Worm (Caenorhabditis elegans) whole organism, early embryonic: Measurements from ENCODE around the gene R02F2.5.

Experiments used
- B0310.2 ChIP-seq: sonication (generic microtip); optimal IDR thresholded peaks from 2 replicates; lab custom pipeline; 2016; ENCODE audit warnings: mild to moderate bottlenecking, missing genetic modification characterization, missing compliant biosample characterization
- F13C5.2 ChIP-seq: sonication (generic microtip); optimal IDR thresholded peaks from 2 replicates; lab custom pipeline; 2017; ENCODE audit warnings: mild to moderate bottlenecking, missing genetic modification characterization, inconsistent platforms, missing compliant biosample characterization
- aly-1 ChIP-seq: sonication (generic microtip); optimal IDR thresholded peaks from 2 replicates; lab custom pipeline; 2016; ENCODE audit warnings: missing genetic modification characterization, missing compliant biosample characterization
- ama-1 ChIP-seq: fragments of 150-350 bp; optimal IDR thresholded peaks from 2 replicates; lab custom pipeline; 2014
- ceh-36 ChIP-seq: sonication (generic microtip); optimal IDR thresholded peaks from 2 replicates; lab custom pipeline; 2016; ENCODE audit warnings: missing genetic modification characterization, inconsistent platforms, missing compliant biosample characterization
- flt-1 ChIP-seq: fragments of 200-800 bp; sonication (Bioruptor generic); IDR thresholded peaks from 2 replicates; pipeline ENCODE4 v1.3.6; 2022; ENCODE audit warnings: missing genetic modification characterization, missing compliant biosample characterization
- hmbx-1 ChIP-seq: sonication (generic microtip); optimal IDR thresholded peaks from 2 replicates; lab custom pipeline; 2016; ENCODE audit warnings: mild to moderate bottlenecking, missing genetic modification characterization, missing compliant biosample characterization
- hmg-4 ChIP-seq: fragments of 200-800 bp; sonication (Bioruptor generic); optimal IDR thresholded peaks from 2 replicates; lab custom pipeline; 2018; ENCODE audit warnings: mild to moderate bottlenecking, missing genetic modification characterization, missing compliant biosample characterization
- hnd-1 ChIP-seq: sonication (generic microtip); optimal IDR thresholded peaks from 2 replicates; lab custom pipeline; 2016; ENCODE audit warnings: missing genetic modification characterization, missing compliant biosample characterization
- scrt-1 ChIP-seq: fragments of 200-800 bp; sonication (Bioruptor generic); IDR thresholded peaks from 2 replicates; pipeline ENCODE4 v1.3.6; 2022; ENCODE audit warnings: missing genetic modification characterization, missing compliant biosample characterization
- sea-1 ChIP-seq: fragments of 200-800 bp; sonication (Bioruptor generic); conservative IDR thresholded peaks from 2 replicates; pipeline ENCODE4 v1.3.6; 2022; ENCODE audit warnings: missing genetic modification characterization, missing compliant biosample characterization
- tbx-37 ChIP-seq: fragments of 200-800 bp; sonication (Bioruptor generic); conservative IDR thresholded peaks from 2 replicates; pipeline ENCODE4 v1.3.6; 2022; ENCODE audit warnings: missing genetic modification reagents, missing genetic modification characterization, missing compliant biosample characterization

DNA sequence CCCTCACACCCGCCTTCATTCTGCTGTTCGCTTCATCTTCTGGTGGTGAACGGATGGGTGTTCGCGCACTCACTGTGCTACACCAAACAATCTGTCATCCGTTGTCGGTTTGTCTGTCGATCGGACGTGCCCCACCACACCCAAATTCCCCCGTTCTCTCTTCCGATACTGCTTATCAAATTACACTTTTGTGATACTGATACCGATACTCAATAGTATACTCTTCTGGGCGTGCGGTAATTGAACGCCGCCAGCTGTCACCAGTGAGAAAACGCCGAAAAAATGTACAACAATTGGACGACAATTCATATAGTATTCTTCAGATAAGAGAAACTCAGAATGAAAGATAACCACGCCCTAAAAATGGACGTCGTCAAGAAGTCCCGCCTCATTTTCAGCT lies 41.1 kb upstream of the R02F2.5 start:
- TF ChIP-seq ama-1 (lab: Kevin White, UChicago), result no peak
- TF ChIP-seq aly-1, result no peak
- no peak for TF ChIP-seq sea-1 (GFP tag; lab: Robert Waterston, UW)
- TF ChIP-seq scrt-1 (GFP tag; lab: Robert Waterston, UW), result no peak
- TF ChIP-seq hmbx-1 (tag; lab: Kevin White, UChicago), result no peak
- TF ChIP-seq B0310.2 (tag; lab: Kevin White, UChicago), result no peak
- no peak for TF ChIP-seq hmg-4 (GFP tag; lab: Kevin White, UChicago)
- TF ChIP-seq flt-1 (GFP tag; lab: Robert Waterston, UW), result no peak
- no peak for TF ChIP-seq hnd-1 (tag; lab: Kevin White, UChicago)
- TF ChIP-seq tbx-37, result no peak
- TF ChIP-seq F13C5.2 (tag; lab: Kevin White, UChicago), result no peak
- TF ChIP-seq ceh-36, result no peak
